Fruit fly (Drosophila melanogaster) Kc167 (cell line): ENCODE measurements around the gene Reg-2.

Source experiments
- Myc ChIP-seq: fragments of >200 bp; optimal IDR thresholded peaks from 2 replicates; lab custom pipeline; 2017; ENCODE audit warnings: missing external identifiers
- Sin3A ChIP-seq: fragments of >200 bp; optimal IDR thresholded peaks from 2 replicates; lab custom pipeline; 2018; ENCODE audit warnings: missing external identifiers
- h ChIP-seq: fragments of >200 bp; optimal IDR thresholded peaks from 3 replicates; lab custom pipeline; 2018; ENCODE audit warnings: missing external identifiers
- insv ChIP-seq: fragments of >200 bp; optimal IDR thresholded peaks from 3 replicates; lab custom pipeline; 2018; ENCODE audit warnings: missing external identifiers
- psq ChIP-seq: fragments of >200 bp; optimal IDR thresholded peaks from 2 replicates; lab custom pipeline; 2017; ENCODE audit warnings: missing external identifiers
- ttk ChIP-seq: sonication (Bioruptor generic); optimal IDR thresholded peaks from 2 replicates; lab custom pipeline; 2017; ENCODE audit warnings: missing external identifiers

The Reg-2 gene

dm6 chr3L:613578-614300, 7.4 kb upstream of the Reg-2 start:
- no peak for TF ChIP-seq psq (lab: Kevin White, UChicago)
- TF ChIP-seq insv: no peak
- TF ChIP-seq h (lab: Kevin White, UChicago): no peak
- TF ChIP-seq ttk (lab: Kevin White, UChicago): no peak
- no peak for TF ChIP-seq Sin3A (lab: Kevin White, UChicago)
- no peak for TF ChIP-seq Myc (lab: Kevin White, UChicago)

- no peak for TF ChIP-seq psq (lab: Kevin White, UChicago)
- TF ChIP-seq ttk (lab: Kevin White, UChicago): no peak
- no peak for TF ChIP-seq insv
- TF ChIP-seq Sin3A (lab: Kevin White, UChicago): no peak
- no peak for TF ChIP-seq Myc (lab: Kevin White, UChicago)
- TF ChIP-seq h (lab: Kevin White, UChicago): no peak
These were observed 5.6 kb upstream of the Reg-2 start for dm6 chr3L:611639-612611.

DNA sequence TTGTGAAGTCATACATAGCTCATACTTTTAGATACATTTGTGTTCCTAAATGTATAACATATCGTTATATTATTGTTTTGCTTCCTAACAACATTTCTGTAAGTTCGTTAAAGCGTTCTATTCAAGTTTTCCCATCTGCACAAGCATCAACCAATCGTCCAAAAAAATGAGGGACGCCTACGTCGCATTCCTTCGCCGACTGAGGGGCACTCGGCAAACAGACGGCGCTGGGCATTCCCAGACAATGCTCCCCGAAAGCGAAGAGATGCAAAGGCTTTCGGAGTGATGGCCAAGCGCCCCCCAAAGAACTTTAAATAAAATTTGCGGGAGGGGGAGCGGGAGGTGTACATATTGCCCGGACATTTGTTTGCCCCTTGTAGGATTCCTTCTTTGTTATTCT, 4.4 kb upstream of the Reg-2 start:
- TF ChIP-seq ttk (lab: Kevin White, UChicago) (no peak), psq (lab: Kevin White, UChicago) (no peak), Sin3A (lab: Kevin White, UChicago) (no peak)

DNA sequence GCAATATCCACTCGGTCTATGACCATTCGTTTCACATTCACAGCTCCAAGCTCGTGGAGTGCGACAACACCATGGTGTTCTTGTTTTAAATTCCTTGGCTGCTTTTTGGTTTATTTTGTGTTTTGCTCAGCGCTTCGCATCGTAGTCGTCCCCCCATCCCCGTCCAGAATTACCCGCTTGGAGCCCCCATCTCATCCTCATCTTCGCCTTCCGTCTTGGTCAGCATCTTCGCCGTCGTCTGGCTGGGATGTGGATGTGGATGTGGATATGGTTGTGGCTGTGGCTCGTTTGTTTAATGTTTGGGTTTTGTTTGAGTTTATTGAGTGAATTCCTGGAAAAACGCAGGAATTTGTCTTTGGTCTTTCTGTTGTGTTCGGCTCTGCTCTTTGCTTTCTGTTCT, 2.8 kb upstream of the Reg-2 start:
- TF ChIP-seq h (lab: Kevin White, UChicago): no peak
- TF ChIP-seq insv: no peak
- no peak for TF ChIP-seq Sin3A (lab: Kevin White, UChicago)
- no peak for TF ChIP-seq psq (lab: Kevin White, UChicago)
- no peak for TF ChIP-seq Myc (lab: Kevin White, UChicago)
- TF ChIP-seq ttk (lab: Kevin White, UChicago): no peak

DNA sequence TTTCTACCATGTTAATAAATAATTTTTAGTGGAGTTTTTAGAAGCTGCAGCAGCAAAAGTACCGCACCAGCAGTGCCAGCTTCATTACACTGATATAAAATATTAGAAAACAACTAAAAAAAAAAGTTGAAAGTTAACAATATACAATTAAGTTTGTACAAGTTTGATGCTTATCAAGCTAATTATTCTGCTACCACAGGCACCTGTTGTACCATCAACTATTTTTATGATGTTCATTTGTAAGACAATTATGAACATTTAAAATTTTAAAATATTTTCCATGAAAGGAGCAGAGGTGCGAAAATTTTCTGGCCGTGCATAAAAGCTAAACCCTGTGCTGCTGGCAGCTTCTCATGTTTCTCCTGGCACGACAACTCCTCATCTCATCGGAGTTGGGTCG, 2.0 kb upstream of the Reg-2 start:
- TF ChIP-seq ttk (lab: Kevin White, UChicago) (no peak), Sin3A (lab: Kevin White, UChicago) (no peak), Myc (lab: Kevin White, UChicago) (no peak), h (lab: Kevin White, UChicago) (no peak), psq (lab: Kevin White, UChicago) (no peak), insv (no peak)

dm6 chr3L:607551-608314, 1.4 kb upstream of the Reg-2 start:
- no peak for TF ChIP-seq insv
- TF ChIP-seq ttk (lab: Kevin White, UChicago): no peak
- no peak for TF ChIP-seq Myc (lab: Kevin White, UChicago)
- TF ChIP-seq Sin3A (lab: Kevin White, UChicago): no peak
- TF ChIP-seq psq (lab: Kevin White, UChicago): no peak
- no peak for TF ChIP-seq h (lab: Kevin White, UChicago)

DNA sequence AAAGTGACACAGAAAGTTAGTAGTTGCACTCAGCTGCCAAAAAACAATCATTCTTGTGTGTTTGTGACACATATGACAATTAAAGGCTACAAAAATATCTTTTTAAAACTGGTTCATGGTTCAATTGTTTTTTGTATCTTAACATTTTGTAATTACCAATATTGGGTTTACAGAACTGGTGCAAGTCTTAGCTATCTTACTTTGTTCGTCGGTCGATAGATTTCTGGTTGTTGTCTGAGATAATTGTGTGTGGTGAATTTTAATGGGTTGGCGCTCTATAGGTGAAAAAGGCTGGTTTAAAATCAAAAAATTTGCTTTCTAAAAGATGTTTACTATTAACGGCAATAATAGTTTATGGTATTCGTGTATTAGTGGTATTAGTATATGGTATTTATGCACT, 1.7 kb downstream of the Reg-2 start:
- TF ChIP-seq Myc (lab: Kevin White, UChicago): no peak
- no peak for TF ChIP-seq h (lab: Kevin White, UChicago)
- no peak for TF ChIP-seq ttk (lab: Kevin White, UChicago)
- TF ChIP-seq Sin3A (lab: Kevin White, UChicago): no peak
- TF ChIP-seq insv: no peak
- no peak for TF ChIP-seq psq (lab: Kevin White, UChicago)

DNA sequence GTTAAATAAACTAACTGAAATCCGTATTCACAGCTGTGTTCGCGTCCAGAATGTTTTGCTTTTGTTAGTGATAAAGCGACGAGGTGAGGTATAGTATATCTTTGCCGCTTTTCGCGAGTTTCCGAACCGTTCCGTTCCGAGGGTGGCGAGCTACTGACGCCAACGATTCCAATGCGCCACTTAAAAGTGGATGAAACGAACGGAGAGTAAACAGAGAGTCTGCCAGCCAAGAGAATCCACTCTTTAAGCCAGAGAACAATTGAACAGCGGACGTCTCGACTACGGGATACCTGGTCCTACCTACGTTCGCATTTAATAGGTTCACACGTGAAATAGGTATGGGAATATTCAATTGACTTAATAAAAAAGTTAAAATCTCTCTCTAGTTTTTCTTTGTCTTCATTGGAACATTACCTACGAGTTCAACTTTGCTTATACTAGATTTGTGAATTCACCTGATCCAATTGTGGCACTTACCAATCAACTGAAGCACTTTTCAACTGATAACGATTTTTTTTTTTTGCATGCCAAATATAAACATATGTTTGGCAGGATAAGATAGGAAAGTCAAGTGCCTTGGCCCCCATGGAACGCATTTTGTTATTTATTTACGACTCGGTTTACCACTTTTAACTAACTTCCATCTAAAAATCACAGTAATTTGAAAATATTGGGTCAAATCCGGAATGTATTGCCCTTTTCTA, 2.4 kb downstream of the Reg-2 start, which contains the start of gene CG13893:
TSS of gene CG13893 (minus strand) at position 162 of the 704 bp plus-strand sequence.
- TF ChIP-seq insv (no peak), h (lab: Kevin White, UChicago) (no peak), psq (lab: Kevin White, UChicago) (no peak), Myc (lab: Kevin White, UChicago) (no peak), ttk (lab: Kevin White, UChicago) (no peak), Sin3A (lab: Kevin White, UChicago) (no peak)

- TF ChIP-seq psq (lab: Kevin White, UChicago) (no peak), ttk (lab: Kevin White, UChicago) (no peak), Myc (lab: Kevin White, UChicago) (no peak), h (lab: Kevin White, UChicago) (no peak), insv (no peak), Sin3A (lab: Kevin White, UChicago) (no peak)
These were observed 3.2 kb downstream of the Reg-2 start for dm6 chr3L:603188-603587.

DNA sequence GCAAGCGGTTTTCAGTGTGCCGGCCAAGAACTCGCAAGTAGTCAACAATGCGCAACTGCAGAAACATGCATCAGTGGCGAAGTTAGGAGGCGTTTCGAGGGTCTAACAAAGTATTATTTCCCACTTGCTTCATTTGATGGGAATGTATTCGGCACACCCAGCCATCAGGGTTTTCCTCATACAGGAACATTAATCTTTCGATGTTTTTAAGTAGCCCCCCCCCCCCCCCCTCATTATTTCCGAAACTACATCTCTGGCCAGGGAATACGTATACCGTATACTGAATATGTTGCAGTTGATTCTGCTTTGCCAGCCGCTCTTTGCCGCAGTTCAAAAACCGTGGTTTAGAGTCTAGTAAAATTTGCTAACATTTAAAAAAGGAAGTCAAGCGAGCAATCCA, 3.8 kb downstream of the Reg-2 start:
- TF ChIP-seq psq (lab: Kevin White, UChicago): no peak
